Fruit fly (Drosophila melanogaster) whole organism, embryonic: Measurements from ENCODE around the gene att-ORFB.

Experiments used
- B-H1 ChIP-seq: fragments of 200-800 bp; sonication (Bioruptor generic); IDR thresholded peaks from 3 replicates; pipeline ENCODE4 v1.3.6; 2022; ENCODE audit warnings: missing biosample characterization, missing genetic modification characterization
- CG10366 ChIP-seq: fragments of 200-800 bp; sonication (Bioruptor generic); IDR thresholded peaks from 2 replicates; pipeline ENCODE4 v1.3.6; 2022; ENCODE audit warnings: missing biosample characterization, missing genetic modification characterization
- CG10565 ChIP-seq: fragments of 200-800 bp; sonication (Bioruptor generic); optimal IDR thresholded peaks from 3 replicates; lab custom pipeline; 2016; ENCODE audit warnings: missing biosample characterization, mild to moderate bottlenecking, missing genetic modification characterization
- CG11085 ChIP-seq: fragments of 200-800 bp; sonication (Bioruptor generic); IDR thresholded peaks from 2 replicates; pipeline ENCODE4 v1.3.6; 2022; ENCODE audit warnings: missing biosample characterization, missing genetic modification characterization
- CG12391 ChIP-seq: fragments of 200-800 bp; sonication (Bioruptor generic); optimal IDR thresholded peaks from 3 replicates; lab custom pipeline; 2018; ENCODE audit warnings: missing biosample characterization, mild to moderate bottlenecking, missing genetic modification characterization, moderate library complexity
- CG12942 ChIP-seq: fragments of 200-800 bp; sonication (Bioruptor generic); optimal IDR thresholded peaks from 3 replicates; lab custom pipeline; 2016; ENCODE audit warnings: missing biosample characterization, missing genetic modification characterization
- CG14441 ChIP-seq: fragments of 200-800 bp; sonication (Bioruptor generic); IDR thresholded peaks from 2 replicates; pipeline ENCODE4 v1.3.6; 2022; ENCODE audit warnings: missing biosample characterization, missing genetic modification characterization
- CG14710 ChIP-seq: fragments of 200-800 bp; sonication (Bioruptor generic); optimal IDR thresholded peaks from 3 replicates; lab custom pipeline; 2019; ENCODE audit warnings: missing biosample characterization, mild to moderate bottlenecking, missing genetic modification characterization, moderate library complexity
- CG15073 ChIP-seq: fragments of 200-800 bp; sonication (Bioruptor generic); optimal IDR thresholded peaks from 2 replicates; lab custom pipeline; 2016; ENCODE audit warnings: missing biosample characterization, missing genetic modification characterization
- CG15269 ChIP-seq: fragments of 200-800 bp; sonication (Bioruptor generic); optimal IDR thresholded peaks from 2 replicates; lab custom pipeline; 2018; ENCODE audit warnings: missing biosample characterization, mild to moderate bottlenecking, missing genetic modification characterization, moderate library complexity
- CG15696 ChIP-seq: fragments of 200-800 bp; sonication (Bioruptor generic); optimal IDR thresholded peaks from 2 replicates; lab custom pipeline; 2019; ENCODE audit warnings: missing biosample characterization, mild to moderate bottlenecking, missing genetic modification characterization, moderate library complexity
- CG16779 ChIP-seq: fragments of 200-800 bp; sonication (Bioruptor generic); IDR thresholded peaks from 2 replicates; pipeline ENCODE4 v1.3.6; 2022; ENCODE audit warnings: missing biosample characterization, missing genetic modification characterization
- CG17361 ChIP-seq: fragments of 200-800 bp; sonication (Bioruptor generic); IDR thresholded peaks from 3 replicates; pipeline ENCODE4 v1.3.6; 2022; ENCODE audit warnings: missing biosample characterization, missing genetic modification characterization
- CG18476 ChIP-seq: fragments of 200-800 bp; sonication (Bioruptor generic); optimal IDR thresholded peaks from 2 replicates; lab custom pipeline; 2016; ENCODE audit warnings: missing biosample characterization, mild to moderate bottlenecking, missing genetic modification characterization
- CG18764 ChIP-seq: fragments of 200-800 bp; sonication (Bioruptor generic); optimal IDR thresholded peaks from 3 replicates; lab custom pipeline; 2016; ENCODE audit warnings: missing biosample characterization, missing genetic modification characterization
- CG2202 ChIP-seq: fragments of 200-800 bp; sonication (Bioruptor generic); optimal IDR thresholded peaks from 2 replicates; lab custom pipeline; 2018; ENCODE audit warnings: missing biosample characterization, mild to moderate bottlenecking, missing genetic modification characterization
- CG30431 ChIP-seq: fragments of 200-800 bp; sonication (Bioruptor generic); optimal IDR thresholded peaks from 2 replicates; lab custom pipeline; 2017; ENCODE audit warnings: missing biosample characterization, missing genetic modification characterization
- CG3065 ChIP-seq: fragments of 200-800 bp; sonication (Bioruptor generic); optimal IDR thresholded peaks from 2 replicates; lab custom pipeline; 2016; ENCODE audit warnings: missing biosample characterization, missing genetic modification characterization
- CG4617 ChIP-seq: fragments of 200-800 bp; sonication (Bioruptor generic); optimal IDR thresholded peaks from 3 replicates; lab custom pipeline; 2016; ENCODE audit warnings: missing biosample characterization, missing genetic modification characterization, borderline replicate concordance
- CG4730 ChIP-seq: fragments of 200-800 bp; sonication (Bioruptor generic); IDR thresholded peaks from 2 replicates; pipeline ENCODE4 v1.3.6; 2022; ENCODE audit warnings: missing biosample characterization, missing genetic modification characterization
- CG6683 ChIP-seq: fragments of 200-800 bp; sonication (Bioruptor generic); optimal IDR thresholded peaks from 2 replicates; lab custom pipeline; 2017; ENCODE audit warnings: missing biosample characterization, mild to moderate bottlenecking, missing genetic modification characterization, missing genetic modification reagents
- CkIIα-i1 ChIP-seq: fragments of 200-800 bp; sonication (Bioruptor generic); IDR thresholded peaks from 2 replicates; pipeline ENCODE4 v1.3.6; 2022; ENCODE audit warnings: missing biosample characterization, missing genetic modification characterization
- Deaf1 ChIP-seq: fragments of 200-800 bp; optimal IDR thresholded peaks from 3 replicates; lab custom pipeline; 2019; ENCODE audit warnings: missing biosample characterization, mild to moderate bottlenecking, missing genetic modification characterization, moderate library complexity
- Ets97D ChIP-seq: fragments of 200-800 bp; sonication (Bioruptor generic); optimal IDR thresholded peaks from 3 replicates; lab custom pipeline; 2016; ENCODE audit warnings: missing biosample characterization, missing genetic modification characterization
- Hr51 ChIP-seq, 2 experiments: fragments of 200-800 bp; sonication (Bioruptor generic); optimal IDR thresholded peaks; 2 replicates in 1 of 2; 3 replicates in 1 of 2; lab custom pipeline; 2016 to 2018; ENCODE audit warnings: missing biosample characterization in 2 of 2, missing genetic modification characterization in 2 of 2, mild to moderate bottlenecking in 1 of 2, moderate library complexity in 1 of 2
- Lhr ChIP-seq: fragments of 200-800 bp; sonication (Bioruptor generic); optimal IDR thresholded peaks from 3 replicates; lab custom pipeline; 2017; ENCODE audit warnings: mild to moderate bottlenecking, missing biosample characterization, missing genetic modification reagents, missing genetic modification characterization
- Poxn ChIP-seq: fragments of 200-800 bp; sonication (Bioruptor generic); IDR thresholded peaks from 2 replicates; pipeline ENCODE4 v1.3.6; 2022; ENCODE audit warnings: missing biosample characterization, missing genetic modification characterization
- Sox102F ChIP-seq: fragments of 200-800 bp; sonication (Bioruptor generic); optimal IDR thresholded peaks from 2 replicates; lab custom pipeline; 2018; ENCODE audit warnings: missing biosample characterization, mild to moderate bottlenecking, missing genetic modification characterization, moderate library complexity
- ab ChIP-seq: fragments of 200-800 bp; sonication (Bioruptor generic); optimal IDR thresholded peaks from 2 replicates; lab custom pipeline; 2016; ENCODE audit warnings: missing biosample characterization, missing genetic modification characterization
- al ChIP-seq: fragments of 200-800 bp; sonication (Bioruptor generic); IDR thresholded peaks from 2 replicates; pipeline ENCODE4 v1.3.6; 2022; ENCODE audit warnings: missing biosample characterization, missing genetic modification characterization
- bigmax ChIP-seq: fragments of 200-800 bp; sonication (Bioruptor generic); optimal IDR thresholded peaks from 2 replicates; lab custom pipeline; 2018; ENCODE audit warnings: missing biosample characterization, mild to moderate bottlenecking, missing genetic modification characterization
- cato ChIP-seq: fragments of 200-800 bp; sonication (Bioruptor generic); optimal IDR thresholded peaks from 2 replicates; lab custom pipeline; 2016; ENCODE audit warnings: missing biosample characterization, missing genetic modification characterization, borderline replicate concordance
- caup ChIP-seq: fragments of 200-800 bp; sonication (Bioruptor generic); optimal IDR thresholded peaks from 3 replicates; lab custom pipeline; 2017; ENCODE audit warnings: missing biosample characterization, mild to moderate bottlenecking, missing genetic modification characterization, moderate library complexity; ENCODE audit not compliant: severe bottlenecking
- chif ChIP-seq, 2 experiments: fragments of 200-800 bp; sonication (Bioruptor generic); optimal IDR thresholded peaks; 3 replicates each; lab custom pipeline; 2016; ENCODE audit warnings: missing biosample characterization in 2 of 2, missing genetic modification characterization in 2 of 2
- dan ChIP-seq: fragments of 200-800 bp; sonication (Bioruptor generic); IDR thresholded peaks from 2 replicates; pipeline ENCODE4 v1.3.6; 2022; ENCODE audit warnings: missing biosample characterization, missing genetic modification characterization
- dm ChIP-seq: fragments of 200-800 bp; sonication (Bioruptor generic); optimal IDR thresholded peaks from 3 replicates; lab custom pipeline; 2016; ENCODE audit warnings: missing biosample characterization, missing genetic modification characterization
- fd64A ChIP-seq: fragments of 200-800 bp; sonication (Bioruptor generic); optimal IDR thresholded peaks from 3 replicates; lab custom pipeline; 2018; ENCODE audit warnings: missing biosample characterization, mild to moderate bottlenecking, missing genetic modification characterization
- fru ChIP-seq: fragments of >200 bp; optimal IDR thresholded peaks from 2 replicates; lab custom pipeline; 2017
- grn ChIP-seq: fragments of 200-800 bp; sonication (Bioruptor generic); optimal IDR thresholded peaks from 3 replicates; lab custom pipeline; 2017; ENCODE audit warnings: missing biosample characterization, missing genetic modification characterization
- gro ChIP-seq: fragments of 200-800 bp; sonication (Bioruptor generic); optimal IDR thresholded peaks from 2 replicates; lab custom pipeline; 2016; ENCODE audit warnings: missing biosample characterization, missing genetic modification characterization
- gt ChIP-seq: fragments of 200-800 bp; sonication (Bioruptor generic); IDR thresholded peaks from 2 replicates; pipeline ENCODE4 v1.3.6; 2022; ENCODE audit warnings: missing biosample characterization, missing genetic modification characterization
- kah ChIP-seq: fragments of 200-800 bp; sonication (Bioruptor generic); optimal IDR thresholded peaks from 2 replicates; lab custom pipeline; 2018; ENCODE audit warnings: missing biosample characterization, mild to moderate bottlenecking, missing genetic modification characterization
- mam ChIP-seq: fragments of 200-800 bp; sonication (Bioruptor generic); optimal IDR thresholded peaks from 3 replicates; lab custom pipeline; 2016; ENCODE audit warnings: missing biosample characterization, missing genetic modification characterization
- nerfin-1 ChIP-seq: fragments of 200-800 bp; sonication (Bioruptor generic); optimal IDR thresholded peaks from 3 replicates; lab custom pipeline; 2019; ENCODE audit warnings: missing biosample characterization, mild to moderate bottlenecking, missing genetic modification characterization, moderate library complexity
- nom ChIP-seq: fragments of 200-800 bp; sonication (Bioruptor generic); optimal IDR thresholded peaks from 2 replicates; lab custom pipeline; 2017; ENCODE audit warnings: missing biosample characterization, missing genetic modification characterization, mild to moderate bottlenecking, moderate library complexity, missing genetic modification reagents
- onecut ChIP-seq: fragments of 200-800 bp; sonication (Bioruptor generic); IDR thresholded peaks from 2 replicates; pipeline ENCODE4 v1.3.6; 2022; ENCODE audit warnings: missing biosample characterization, missing genetic modification characterization
- pan ChIP-seq, 4 experiments: fragments of >200 bp in 3 of 4; fragments of 200-800 bp in 1 of 4; sonication (Bioruptor generic) in 1 of 4; optimal IDR thresholded peaks in 3 of 4; IDR thresholded peaks in 1 of 4; 2 replicates each; pipeline versions ENCODE4 v1.3.6 to Lab custom; 2017 to 2022; ENCODE audit warnings: missing biosample characterization in 2 of 4, missing genetic modification characterization in 2 of 4, mixed read lengths in 1 of 4
- phol ChIP-seq: fragments of 200-800 bp; sonication (Bioruptor generic); optimal IDR thresholded peaks from 3 replicates; lab custom pipeline; 2018; ENCODE audit warnings: missing biosample characterization, mild to moderate bottlenecking, missing genetic modification characterization, moderate library complexity
- tx ChIP-seq: fragments of 200-800 bp; sonication (Bioruptor generic); optimal IDR thresholded peaks from 2 replicates; lab custom pipeline; 2016; ENCODE audit warnings: missing biosample characterization, missing genetic modification characterization
- z ChIP-seq: fragments of 200-800 bp; sonication (Bioruptor generic); IDR thresholded peaks from 3 replicates; pipeline ENCODE4 v1.3.6; 2022; ENCODE audit warnings: missing biosample characterization, missing genetic modification characterization

att-ORFB gene

DNA sequence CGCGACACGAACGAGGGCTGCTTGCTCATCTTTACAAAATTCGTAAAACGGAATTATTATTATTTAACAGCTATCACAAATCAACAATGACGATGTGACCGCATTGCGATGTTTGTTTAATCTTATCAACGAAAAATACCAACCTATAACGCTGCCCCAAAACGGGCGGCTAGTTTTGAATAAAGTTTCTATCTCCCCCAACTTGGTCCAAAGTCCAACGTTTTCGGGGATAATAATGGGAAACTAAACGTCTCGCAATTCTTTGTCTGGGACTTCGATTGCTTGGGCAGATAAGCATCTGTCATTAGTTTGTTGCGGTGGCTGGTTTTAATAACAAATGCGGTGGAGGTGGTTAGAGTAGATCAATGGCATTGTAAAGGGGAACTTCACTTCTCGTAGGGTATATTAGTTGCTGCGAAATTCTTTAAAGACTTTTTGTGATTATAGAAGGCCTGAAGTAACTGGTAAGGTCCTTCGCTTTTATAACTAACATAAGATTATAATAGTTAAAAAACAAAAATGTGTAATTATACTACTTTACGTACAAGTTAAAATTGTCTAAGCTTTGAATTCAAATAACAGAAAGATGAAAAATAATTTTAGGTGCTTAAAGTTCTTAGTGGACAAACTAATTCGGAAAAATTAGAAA lies 5.9 kb upstream of the att-ORFB start, which contains the start of gene CG15922 (continued):
- TF ChIP-seq CG4617 (GFP tag; lab: Kevin White, UChicago), result no peak
- TF ChIP-seq tx (GFP tag; lab: Kevin White, UChicago), result no peak
- TF ChIP-seq CG18476 (GFP tag; lab: Kevin White, UChicago), result no peak
- TF ChIP-seq CkIIα-i1, result no peak
- TF ChIP-seq z (GFP tag; lab: Robert Waterston, UW), result no peak
- TF ChIP-seq Deaf1, result no peak
- peak; percentile 31 for TF ChIP-seq CG15269 (tag; lab: Kevin White, UChicago)
- TF ChIP-seq mam (GFP tag; lab: Kevin White, UChicago), result peak; percentile 10
- no peak for TF ChIP-seq CG2202 (tag; lab: Kevin White, UChicago)
- no peak for TF ChIP-seq fru (lab: Kevin White, UChicago)
- TF ChIP-seq gt, result no peak
- no peak for TF ChIP-seq Lhr
- TF ChIP-seq Sox102F, result peak; percentile 31
- peak in 1 of 2 experiments; percentile 16 for TF ChIP-seq Hr51 (GFP tag; optimal IDR thresholded peaks at IDR 0.05; lab: Kevin White, UChicago)
- no peak for TF ChIP-seq CG10366 (GFP tag; lab: Robert Waterston, UW)
- TF ChIP-seq kah (GFP tag; lab: Kevin White, UChicago), result no peak
- no peak for TF ChIP-seq caup
- TF ChIP-seq CG30431 (GFP tag; lab: Kevin White, UChicago), result no peak
- no peak for TF ChIP-seq Poxn (GFP tag; lab: Robert Waterston, UW)
- TF ChIP-seq grn (GFP tag; lab: Kevin White, UChicago), result no peak
- no peak for TF ChIP-seq al (GFP tag; lab: Robert Waterston, UW)
- TF ChIP-seq CG17361 (GFP tag; lab: Robert Waterston, UW), result peak; percentile 55; the same call in 2 of the 3 replicates
- no peak for TF ChIP-seq CG18764 (GFP tag; lab: Kevin White, UChicago)
- TF ChIP-seq pan (optimal IDR thresholded peaks at IDR 0.05; lab: Kevin White, UChicago), result no peak
- TF ChIP-seq pan (GFP tag; optimal IDR thresholded peaks at IDR 0.05 in 1 of 2, IDR thresholded peaks at IDR 0.05 in 1 of 2), result peak in 1 of 2 experiments; percentile 34
- no peak for TF ChIP-seq chif (GFP tag; optimal IDR thresholded peaks at IDR 0.05; lab: Kevin White, UChicago)
- no peak for TF ChIP-seq dm (GFP tag; lab: Kevin White, UChicago)
- TF ChIP-seq phol (tag; lab: Kevin White, UChicago), result no peak
- no peak for TF ChIP-seq fd64A (GFP tag; lab: Kevin White, UChicago)
- no peak for TF ChIP-seq CG11085 (GFP tag; lab: Robert Waterston, UW)
- TF ChIP-seq CG14441 (GFP tag; lab: Robert Waterston, UW), result peak; percentile 34; the same call in 1 of the 2 replicates
- TF ChIP-seq Ets97D, result no peak
- peak; percentile 14; the same call in 1 of the 3 replicates for TF ChIP-seq B-H1
- TF ChIP-seq dan (GFP tag; lab: Robert Waterston, UW), result no peak
- TF ChIP-seq cato (GFP tag; lab: Kevin White, UChicago), result no peak
- TF ChIP-seq CG12942 (GFP tag; lab: Kevin White, UChicago), result no peak
- TF ChIP-seq nerfin-1, result no peak
- no peak for TF ChIP-seq CG16779 (GFP tag; lab: Robert Waterston, UW)
- peak; percentile 81 for TF ChIP-seq nom (GFP tag; lab: Kevin White, UChicago)
- TF ChIP-seq CG3065 (GFP tag; lab: Kevin White, UChicago), result no peak
- TF ChIP-seq ab (GFP tag; lab: Kevin White, UChicago), result no peak
- TF ChIP-seq CG12391 (tag; lab: Kevin White, UChicago), result peak; percentile 21
- TF ChIP-seq gro (GFP tag; lab: Kevin White, UChicago), result peak; percentile 12
- no peak for TF ChIP-seq CG15696 (tag; lab: Kevin White, UChicago)
- TF ChIP-seq CG14710 (tag; lab: Kevin White, UChicago), result no peak
- TF ChIP-seq CG10565, result no peak
- no peak for TF ChIP-seq CG4730 (GFP tag; lab: Robert Waterston, UW)
- TF ChIP-seq CG15073 (GFP tag; lab: Kevin White, UChicago), result no peak
- TF ChIP-seq bigmax, result peak; percentile 30
- TF ChIP-seq CG6683 (GFP tag; lab: Kevin White, UChicago), result no peak
- TF ChIP-seq onecut, result no peak
